Fruit fly (Drosophila melanogaster) whole organism, wandering third instar larva: ENCODE results near the gene CG7246.

Experiments used
- Sp1 ChIP-seq: fragments of 200-800 bp; sonication (Bioruptor generic); optimal IDR thresholded peaks from 3 replicates; lab custom pipeline; 2019; ENCODE audit warnings: missing biosample characterization, mild to moderate bottlenecking, missing genetic modification characterization, moderate library complexity
- psq ChIP-seq: fragments of 200-800 bp; sonication (Bioruptor generic); optimal IDR thresholded peaks from 3 replicates; lab custom pipeline; 2017; ENCODE audit warnings: missing biosample characterization, mild to moderate bottlenecking, missing genetic modification characterization, moderate library complexity
- usp ChIP-seq: fragments of >200 bp; optimal IDR thresholded peaks from 2 replicates; lab custom pipeline; 2017; ENCODE audit warnings: missing biosample characterization, missing genetic modification characterization

DNA sequence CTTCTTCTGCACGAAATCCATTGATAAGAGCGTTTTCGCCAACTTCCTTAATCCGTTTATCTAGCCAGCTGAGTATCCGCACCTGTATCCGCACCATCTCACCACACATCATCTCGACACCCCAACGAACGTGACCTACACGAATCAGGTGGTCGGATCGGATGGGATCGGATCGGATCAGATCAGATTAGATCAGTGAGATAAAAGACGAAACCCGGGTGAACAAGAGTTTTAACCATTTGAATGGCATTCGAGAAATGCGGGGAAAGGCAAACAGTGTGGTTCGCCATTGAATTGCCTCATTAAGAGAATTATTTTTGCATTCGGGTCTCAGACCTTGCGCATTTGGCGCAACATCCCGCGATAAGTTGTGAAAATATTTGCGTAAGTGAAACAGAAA, 36.0 kb downstream of the CG7246 start:
- TF ChIP-seq usp (GFP tag; lab: Kevin White, UChicago) (no peak), Sp1 (peak; percentile 3), psq (GFP tag; lab: Kevin White, UChicago) (no peak)
